Worm (Caenorhabditis elegans) whole organism, L1 larva: ENCODE measurements around the gene gck-2.
A peak's percentile ranks its signal among the peaks of the same experiment; 100 is the strongest.

Experiments used
- C16A3.4 ChIP-seq: fragments of 150-350 bp; optimal IDR thresholded peaks from 2 replicates; lab custom pipeline; 2014; ENCODE audit warnings: missing biosample characterization, missing genetic modification characterization
- F16B12.6 ChIP-seq: fragments of 150-350 bp; optimal IDR thresholded peaks from 2 replicates; lab custom pipeline; 2014; ENCODE audit warnings: missing biosample characterization, missing genetic modification characterization
- aha-1 ChIP-seq: fragments of 150-350 bp; optimal IDR thresholded peaks from 2 replicates; lab custom pipeline; 2014; ENCODE audit warnings: missing biosample characterization, missing genetic modification characterization
- ceh-63 ChIP-seq: fragments of 200-800 bp; sonication (Bioruptor generic); optimal IDR thresholded peaks from 2 replicates; lab custom pipeline; 2018; ENCODE audit warnings: mild to moderate bottlenecking, missing genetic modification characterization, missing compliant biosample characterization
- ceh-88 ChIP-seq: fragments of 200-800 bp; sonication (Bioruptor generic); IDR thresholded peaks from 2 replicates; pipeline ENCODE4 v1.3.6; 2022; ENCODE audit warnings: missing genetic modification characterization, missing compliant biosample characterization
- ceh-90 ChIP-seq: sonication (generic microtip); optimal IDR thresholded peaks from 2 replicates; lab custom pipeline; 2016; ENCODE audit warnings: missing genetic modification characterization, missing compliant biosample characterization
- efl-1 ChIP-seq, 4 experiments: fragments of 150-350 bp; optimal IDR thresholded peaks in 3 of 4; peaks in 1 of 4; 1 replicate in 1 of 4; 2 replicates in 3 of 4; lab custom pipeline; 2014; ENCODE audit warnings: missing biosample characterization in 2 of 4, missing genetic modification characterization in 2 of 4, missing genetic modification reagents in 2 of 4
- efl-3 ChIP-seq: fragments of 200-800 bp; sonication (Bioruptor generic); optimal IDR thresholded peaks from 2 replicates; lab custom pipeline; 2018; ENCODE audit warnings: mild to moderate bottlenecking, missing genetic modification characterization, missing compliant biosample characterization
- egl-27 ChIP-seq, 2 experiments: fragments of 150-350 bp in 1 of 2; sonication (generic microtip); optimal IDR thresholded peaks; 3 replicates each; lab custom pipeline; 2017 to 2018; ENCODE audit warnings: missing biosample characterization in 2 of 2, missing genetic modification characterization in 2 of 2, missing genetic modification reagents in 2 of 2
- elt-2 ChIP-seq: sonication (generic microtip); optimal IDR thresholded peaks from 2 replicates; lab custom pipeline; 2016; ENCODE audit warnings: missing genetic modification characterization, mild to moderate bottlenecking, inconsistent platforms, missing compliant biosample characterization, missing genetic modification reagents
- ets-5 ChIP-seq: fragments of 200-800 bp; sonication (Bioruptor generic); IDR thresholded peaks from 2 replicates; pipeline ENCODE4 v1.3.6; 2022; ENCODE audit warnings: missing genetic modification characterization, missing compliant biosample characterization
- fkh-8 ChIP-seq: sonication (generic microtip); optimal IDR thresholded peaks from 2 replicates; lab custom pipeline; 2016; ENCODE audit warnings: mild to moderate bottlenecking, missing genetic modification characterization, missing compliant biosample characterization
- fos-1 ChIP-seq: fragments of 150-350 bp; optimal IDR thresholded peaks from 2 replicates; lab custom pipeline; 2014; ENCODE audit warnings: missing biosample characterization, missing genetic modification characterization
- hlh-17 ChIP-seq: fragments of 200-800 bp; sonication (Bioruptor generic); optimal IDR thresholded peaks from 2 replicates; lab custom pipeline; 2018; ENCODE audit warnings: missing genetic modification characterization, mild to moderate bottlenecking, missing compliant biosample characterization, moderate library complexity, borderline replicate concordance
- hlh-4 ChIP-seq: sonication (generic microtip); optimal IDR thresholded peaks from 2 replicates; lab custom pipeline; 2016; ENCODE audit warnings: mild to moderate bottlenecking, missing genetic modification characterization, missing compliant biosample characterization
- isw-1 ChIP-seq: fragments of 200-800 bp; sonication (Bioruptor generic); IDR thresholded peaks from 2 replicates; pipeline ENCODE4 v1.3.6; 2022; ENCODE audit warnings: missing genetic modification characterization, missing compliant biosample characterization
- lin-35 ChIP-seq, 2 experiments: fragments of 150-350 bp; optimal IDR thresholded peaks; 2 replicates each; lab custom pipeline; 2014; ENCODE audit warnings: missing biosample characterization in 2 of 2, missing genetic modification characterization in 2 of 2, missing genetic modification reagents in 2 of 2
- lin-39 ChIP-seq: fragments of 150-350 bp; optimal IDR thresholded peaks from 2 replicates; lab custom pipeline; 2014; ENCODE audit warnings: missing biosample characterization, missing genetic modification reagents, missing genetic modification characterization
- lir-3 ChIP-seq: sonication (generic microtip); optimal IDR thresholded peaks from 2 replicates; lab custom pipeline; 2016; ENCODE audit warnings: mild to moderate bottlenecking, missing genetic modification characterization, moderate library complexity, missing compliant biosample characterization; ENCODE audit not compliant: poor library complexity
- lsy-2 ChIP-seq, 2 experiments: fragments of 150-350 bp; optimal IDR thresholded peaks; 2 replicates each; lab custom pipeline; 2014; ENCODE audit warnings: missing biosample characterization in 2 of 2, missing genetic modification characterization in 2 of 2
- nhr-12 ChIP-seq: sonication (generic microtip); optimal IDR thresholded peaks from 2 replicates; lab custom pipeline; 2017; ENCODE audit warnings: missing biosample characterization, missing genetic modification characterization
- nhr-19 ChIP-seq: fragments of 200-800 bp; sonication (Bioruptor generic); conservative IDR thresholded peaks from 2 replicates; pipeline ENCODE4 v1.3.6; 2022; ENCODE audit warnings: missing genetic modification characterization, missing compliant biosample characterization
- nhr-20 ChIP-seq: sonication (generic microtip); optimal IDR thresholded peaks from 2 replicates; lab custom pipeline; 2016; ENCODE audit warnings: mild to moderate bottlenecking, missing genetic modification characterization, missing compliant biosample characterization
- nhr-28 ChIP-seq: fragments of 150-350 bp; optimal IDR thresholded peaks from 2 replicates; lab custom pipeline; 2014; ENCODE audit warnings: missing biosample characterization, missing genetic modification characterization
- nhr-85 ChIP-seq: sonication (generic microtip); peaks from one replicate; lab custom pipeline; 2016; ENCODE audit warnings: missing genetic modification characterization, inconsistent platforms, missing compliant biosample characterization
- pax-3 ChIP-seq: fragments of 200-800 bp; sonication (Bioruptor generic); optimal IDR thresholded peaks from 2 replicates; lab custom pipeline; 2018; ENCODE audit warnings: mild to moderate bottlenecking, missing genetic modification characterization, moderate library complexity, missing compliant biosample characterization
- rnt-1 ChIP-seq: sonication (generic microtip); optimal IDR thresholded peaks from 2 replicates; lab custom pipeline; 2016; ENCODE audit warnings: mild to moderate bottlenecking, missing genetic modification characterization, moderate library complexity, missing compliant biosample characterization
- unc-86 ChIP-seq: sonication (generic microtip); optimal IDR thresholded peaks from 2 replicates; lab custom pipeline; 2016; ENCODE audit warnings: missing genetic modification characterization, missing compliant biosample characterization
- unc-98 ChIP-seq: fragments of 200-800 bp; sonication (Bioruptor generic); IDR thresholded peaks from 2 replicates; pipeline ENCODE4 v1.3.6; 2022; ENCODE audit warnings: missing genetic modification characterization, missing compliant biosample characterization
- xbp-1 ChIP-seq: sonication (generic microtip); optimal IDR thresholded peaks from 2 replicates; lab custom pipeline; 2016; ENCODE audit warnings: missing genetic modification characterization, missing compliant biosample characterization
- zag-1 ChIP-seq: fragments of 150-350 bp; optimal IDR thresholded peaks from 2 replicates; lab custom pipeline; 2014; ENCODE audit warnings: missing biosample characterization, missing genetic modification characterization
- ztf-11 ChIP-seq, 2 experiments: sonication (generic microtip); optimal IDR thresholded peaks; 2 replicates each; lab custom pipeline; 2016 to 2017; ENCODE audit warnings: missing genetic modification characterization in 2 of 2, missing biosample characterization in 1 of 2, missing compliant biosample characterization in 1 of 2
- ztf-4 ChIP-seq: fragments of 150-350 bp; optimal IDR thresholded peaks from 2 replicates; lab custom pipeline; 2014; ENCODE audit warnings: missing biosample characterization, missing genetic modification characterization

Gene gck-2

ce11 chrV:6828786-6829185, 36.3 kb upstream of the gck-2 start, which contains the start of gene dmsr-15 (continued):
- TF ChIP-seq F16B12.6 (tag; lab: Kevin White, UChicago) (no peak), zag-1 (tag; lab: Kevin White, UChicago) (no peak)

DNA sequence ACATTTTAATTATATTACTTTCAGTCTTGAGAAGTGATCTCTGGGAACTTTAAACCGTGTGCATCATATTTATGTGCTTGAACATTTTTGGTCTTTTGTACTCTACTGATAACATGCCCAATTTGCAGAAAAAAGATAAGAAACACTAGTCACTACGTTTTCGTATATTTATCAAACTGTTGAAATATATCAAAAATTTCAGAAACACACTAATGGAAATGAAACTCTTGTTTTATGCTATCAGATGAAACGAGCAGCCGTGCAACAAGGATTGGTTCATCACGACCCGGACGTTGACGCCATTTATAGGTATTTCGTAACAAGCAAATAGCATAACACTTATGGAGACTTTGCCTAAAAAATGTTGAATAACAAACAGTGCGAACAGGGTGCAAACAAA, 31.0 kb upstream of the gck-2 start:
- TF ChIP-seq ztf-11 (tag; optimal IDR thresholded peaks at IDR 0.05; lab: Kevin White, UChicago): no peak
- no peak for TF ChIP-seq unc-86
- TF ChIP-seq efl-3 (GFP tag; lab: Kevin White, UChicago): no peak
- peak in 1 of 2 experiments; percentile 10 for TF ChIP-seq lin-35 (GFP tag; optimal IDR thresholded peaks at IDR 0.05; lab: Kevin White, UChicago)
- TF ChIP-seq nhr-85 (tag; lab: Kevin White, UChicago): no peak
- TF ChIP-seq xbp-1: no peak
- peak; percentile 6 for TF ChIP-seq nhr-20 (tag; lab: Kevin White, UChicago)
- no peak for TF ChIP-seq ceh-63 (GFP tag; lab: Kevin White, UChicago)
- no peak for TF ChIP-seq aha-1 (tag; lab: Kevin White, UChicago)
- TF ChIP-seq nhr-12 (tag; lab: Kevin White, UChicago): no peak
- TF ChIP-seq C16A3.4: no peak
- TF ChIP-seq elt-2: peak; percentile 89
- TF ChIP-seq lsy-2 (tag; optimal IDR thresholded peaks at IDR 0.05; lab: Kevin White, UChicago): no peak
- TF ChIP-seq lin-39 (tag; lab: Kevin White, UChicago): no peak
- TF ChIP-seq zag-1 (tag; lab: Kevin White, UChicago): no peak

ce11 chrV:6821509-6821908, 29.0 kb upstream of the gck-2 start, which contains the start of gene T15B7.8:
TSS of gene T15B7.8 (plus strand) at chrV:6821809.
- TF ChIP-seq fos-1 (tag; lab: Kevin White, UChicago): no peak
- TF ChIP-seq unc-86: no peak
- no peak for TF ChIP-seq lir-3 (tag; lab: Kevin White, UChicago)
- no peak for TF ChIP-seq nhr-28 (tag; lab: Kevin White, UChicago)
- no peak for TF ChIP-seq ceh-90 (tag; lab: Kevin White, UChicago)

ce11 chrV:6819812-6820211, 27.3 kb upstream of the gck-2 start, which contains the start of gene dmsr-13:
TSS of gene dmsr-13 (minus strand) at chrV:6819912.
- TF ChIP-seq hlh-17 (GFP tag; lab: Kevin White, UChicago) (no peak), lir-3 (tag; lab: Kevin White, UChicago) (no peak), ztf-4 (tag; lab: Kevin White, UChicago) (no peak), efl-1 (optimal IDR thresholded peaks at IDR 0.05; lab: Kevin White, UChicago) (no peak), efl-1 (GFP tag; optimal IDR thresholded peaks at IDR 0.05 in 1 of 2; lab: Kevin White, UChicago) (no peak), zag-1 (tag; lab: Kevin White, UChicago) (no peak), nhr-19 (GFP tag; lab: Robert Waterston, UW) (no peak), unc-98 (GFP tag; lab: Robert Waterston, UW) (no peak), ets-5 (no peak), egl-27 (tag; optimal IDR thresholded peaks at IDR 0.05; lab: Kevin White, UChicago) (no peak), rnt-1 (tag; lab: Kevin White, UChicago) (no peak), isw-1 (GFP tag; lab: Robert Waterston, UW) (no peak), pax-3 (no peak)

DNA sequence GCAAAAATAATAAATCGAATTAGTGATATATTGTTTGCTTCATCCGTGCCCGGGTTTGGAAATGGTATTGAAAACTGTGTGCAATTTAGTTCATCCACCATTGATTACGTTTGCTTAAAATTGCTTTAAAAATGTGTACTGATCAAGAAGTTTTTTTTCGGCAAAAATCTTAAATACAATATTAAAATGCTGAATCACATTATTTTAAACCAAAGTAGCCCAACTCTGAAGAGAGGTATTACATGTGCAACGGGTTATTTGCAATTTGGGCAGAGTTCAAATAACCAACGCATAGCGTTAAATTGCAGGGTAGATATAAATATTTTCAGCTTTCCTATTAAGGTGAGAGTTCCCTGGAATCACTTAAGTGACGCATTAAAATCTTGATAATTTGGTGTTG, 24.7 kb upstream of the gck-2 start, which contains the start of gene dmsr-14:
Gene dmsr-14 (minus strand): TSS at position 101 of the 400 bp plus-strand sequence.
- TF ChIP-seq fkh-8 (peak; percentile 48), lin-39 (tag; lab: Kevin White, UChicago) (no peak), hlh-4 (tag; lab: Kevin White, UChicago) (peak; percentile 7), ceh-88 (GFP tag; lab: Robert Waterston, UW) (no peak)
